Worm (Caenorhabditis elegans) whole organism, midembryonic: ENCODE data around the gene K01A2.5.

Experiments used
- klf-2 ChIP-seq: fragments of 200-800 bp; sonication (Bioruptor generic); conservative IDR thresholded peaks from 2 replicates; pipeline ENCODE4 v1.3.6; 2022; ENCODE audit warnings: missing genetic modification reagents, missing genetic modification characterization, missing compliant biosample characterization
- tab-1 ChIP-seq: fragments of 200-800 bp; sonication (Bioruptor generic); IDR thresholded peaks from 2 replicates; pipeline ENCODE4 v1.3.6; 2022; ENCODE audit warnings: missing genetic modification characterization, missing compliant biosample characterization

DNA sequence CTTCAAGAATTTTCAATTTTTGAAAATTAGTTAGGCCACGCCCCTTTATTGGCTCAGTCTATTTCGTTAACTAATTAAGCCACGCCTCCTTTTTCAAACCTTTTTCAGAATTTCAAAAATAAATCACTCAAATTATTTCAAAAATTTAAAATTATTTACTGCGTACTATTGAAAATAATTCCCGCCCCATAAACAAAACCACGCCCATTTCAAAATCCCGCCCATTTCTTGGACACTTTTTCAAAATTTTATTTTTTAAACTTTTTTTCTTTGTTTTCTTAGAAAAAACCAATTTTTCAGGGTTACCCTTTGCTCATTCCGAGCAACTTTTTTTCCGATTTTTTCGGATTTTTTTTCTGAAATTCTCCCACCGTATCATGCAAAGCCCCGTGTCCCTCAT is 37.0 kb upstream of the K01A2.5 start, which contains the start of gene B0432.14:
- TF ChIP-seq tab-1 (GFP tag; lab: Robert Waterston, UW): no peak
- no peak for TF ChIP-seq klf-2 (GFP tag; lab: Robert Waterston, UW)
